Worm (Caenorhabditis elegans) whole organism, L4/young adult: ENCODE results near the gene hrg-5.

Experiments used
- W03F9.2 ChIP-seq: fragments of 150-350 bp; optimal IDR thresholded peaks from 2 replicates; lab custom pipeline; 2014; ENCODE audit warnings: missing biosample characterization, missing genetic modification characterization
- dao-5 ChIP-seq: sonication (generic microtip); optimal IDR thresholded peaks from 2 replicates; lab custom pipeline; 2016; ENCODE audit warnings: missing genotype, missing genetic modification characterization, moderate library complexity, missing compliant biosample characterization
- him-1 ChIP-seq: sonication (generic microtip); optimal IDR thresholded peaks from 2 replicates; lab custom pipeline; 2016; ENCODE audit warnings: missing genotype, missing genetic modification reagents, missing genetic modification characterization, missing compliant biosample characterization

ce11 chrIV:11008996-11009395, 20.2 kb downstream of the hrg-5 start, which contains the start of gene F13H10.6:
- TF ChIP-seq him-1 (tag; lab: Kevin White, UChicago) (no peak), W03F9.2 (tag; lab: Kevin White, UChicago) (no peak), dao-5 (tag; lab: Kevin White, UChicago) (no peak)
